Fruit fly (Drosophila melanogaster): ENCODE measurements around the gene CLIP-190.
A peak's percentile ranks its signal among the peaks of the same experiment; 100 is the strongest.

Gene CLIP-190

dm6 chr2L:17385221-17385529, 675 bp downstream of the CLIP-190 start (continued):
- TF ChIP-seq ase (GFP tag; IDR thresholded peaks at IDR 0.05), result no peak
- no peak for TF ChIP-seq inv (GFP tag; IDR thresholded peaks at IDR 0.05; ENCODE audit: partially characterized antibody)
- TF ChIP-seq Max (GFP tag; optimal IDR thresholded peaks at IDR 0.05), result no peak
- TF ChIP-seq CG7372 (GFP tag; IDR thresholded peaks at IDR 0.05), result no peak
- TF ChIP-seq CG13424 (tag; optimal IDR thresholded peaks at IDR 0.05), result no peak
- TF ChIP-seq CG12236 (GFP tag; optimal IDR thresholded peaks at IDR 0.05), result no peak
- no peak for TF ChIP-seq YL-1 (GFP tag; optimal IDR thresholded peaks at IDR 0.05)
- no peak for TF ChIP-seq gcm2 (GFP tag; optimal IDR thresholded peaks at IDR 0.05)
- no peak for TF ChIP-seq sug (tag; optimal IDR thresholded peaks at IDR 0.05)
- peak; percentile 89 for TF ChIP-seq Aef1 (GFP tag; IDR thresholded peaks at IDR 0.05)
- TF ChIP-seq chn (GFP tag; optimal IDR thresholded peaks at IDR 0.05), result no peak
- TF ChIP-seq nmo (GFP tag; optimal IDR thresholded peaks at IDR 0.05), result no peak
- TF ChIP-seq dm (GFP tag; optimal IDR thresholded peaks at IDR 0.05), result no peak
- peak; percentile 7 for TF ChIP-seq Jarid2 (GFP tag; optimal IDR thresholded peaks at IDR 0.05)
- TF ChIP-seq slou (GFP tag; optimal IDR thresholded peaks at IDR 0.05), result no peak
- no peak for TF ChIP-seq CG2129 (GFP tag; IDR thresholded peaks at IDR 0.05; ENCODE audit: partially characterized antibody)
- no peak for TF ChIP-seq sens-2 (GFP tag; IDR thresholded peaks at IDR 0.05)
- TF ChIP-seq CG1647 (GFP tag; optimal IDR thresholded peaks at IDR 0.05), result no peak
- peak; percentile 38 for TF ChIP-seq Sox100B (GFP tag; optimal IDR thresholded peaks at IDR 0.05)
- no peak for TF ChIP-seq MESR4 (GFP tag; optimal IDR thresholded peaks at IDR 0.05)
- TF ChIP-seq CG18011 (GFP tag; optimal IDR thresholded peaks at IDR 0.05), result no peak
- TF ChIP-seq Pdp1 (GFP tag; optimal IDR thresholded peaks at IDR 0.05), result no peak
- TF ChIP-seq CG6175 (GFP tag; IDR thresholded peaks at IDR 0.05), result no peak
- no peak for TF ChIP-seq twi (tag; optimal IDR thresholded peaks at IDR 0.05)
- TF ChIP-seq Trl (optimal IDR thresholded peaks at IDR 0.05), result no peak
- no peak for TF ChIP-seq Trl (GFP tag; optimal IDR thresholded peaks at IDR 0.05)
- no peak for TF ChIP-seq org-1 (GFP tag; optimal IDR thresholded peaks at IDR 0.05)
- peak; percentile 32 for TF ChIP-seq PHDP (tag; optimal IDR thresholded peaks at IDR 0.05)
- TF ChIP-seq Oli (tag; optimal IDR thresholded peaks at IDR 0.05), result no peak
- TF ChIP-seq sim (GFP tag; IDR thresholded peaks at IDR 0.05), result no peak
- TF ChIP-seq CG6654 (GFP tag; optimal IDR thresholded peaks at IDR 0.05), result no peak
- no peak for TF ChIP-seq CG10321 (GFP tag; IDR thresholded peaks at IDR 0.05)
- no peak for TF ChIP-seq CG3995 (GFP tag; optimal IDR thresholded peaks at IDR 0.05)
- no peak for TF ChIP-seq Ptx1 (GFP tag; IDR thresholded peaks at IDR 0.05)
- TF ChIP-seq ind (GFP tag; optimal IDR thresholded peaks at IDR 0.05), result no peak
- no peak for TF ChIP-seq CrebB (tag; optimal IDR thresholded peaks at IDR 0.05)
- no peak for TF ChIP-seq gsb-n (tag; optimal IDR thresholded peaks at IDR 0.05)
- TF ChIP-seq br (optimal IDR thresholded peaks at IDR 0.05), result no peak
- TF ChIP-seq pum (GFP tag; optimal IDR thresholded peaks at IDR 0.05), result no peak
- no peak for TF ChIP-seq dpn (GFP tag; optimal IDR thresholded peaks at IDR 0.05)
- peak; percentile 51 for TF ChIP-seq CG13296 (GFP tag; optimal IDR thresholded peaks at IDR 0.05)
- TF ChIP-seq CG8290 (GFP tag; optimal IDR thresholded peaks at IDR 0.05), result no peak
- TF ChIP-seq CG8290 (tag; optimal IDR thresholded peaks at IDR 0.05), result no peak
- TF ChIP-seq NC2α (GFP tag; optimal IDR thresholded peaks at IDR 0.05), result no peak
- no peak for TF ChIP-seq psq (GFP tag; optimal IDR thresholded peaks at IDR 0.05)
- TF ChIP-seq cas (GFP tag; IDR thresholded peaks at IDR 0.05), result no peak
- TF ChIP-seq CG11695 (GFP tag; IDR thresholded peaks at IDR 0.05), result 0 out of 3 replicates have a peak, but pooled peaks have one; percentile 51
- TF ChIP-seq en (GFP tag; optimal IDR thresholded peaks at IDR 0.05), result no peak
- TF ChIP-seq nerfin-1 (tag; optimal IDR thresholded peaks at IDR 0.05), result no peak
- TF ChIP-seq pb (GFP tag; optimal IDR thresholded peaks at IDR 0.05), result no peak
- no peak for TF ChIP-seq gce (GFP tag; IDR thresholded peaks at IDR 0.05)
- no peak for TF ChIP-seq Doc3 (GFP tag; IDR thresholded peaks at IDR 0.05; ENCODE audit: partially characterized antibody)
- TF ChIP-seq wek (GFP tag; optimal IDR thresholded peaks at IDR 0.05), result no peak
- no peak for TF ChIP-seq CG5953 (GFP tag; IDR thresholded peaks at IDR 0.05)
